Fruit fly (Drosophila melanogaster): ENCODE data around the gene Pex23.

dm6 chr3L:20316956-20317589, 15.1 kb upstream of the Pex23 start, which contains the start of gene Spn77Ba:
- TF ChIP-seq CG8478 (optimal IDR thresholded peaks at IDR 0.05) = no peak
- no peak for TF ChIP-seq CTCF (optimal IDR thresholded peaks at IDR 0.05)

Measured in S2 (cell line).